Worm (Caenorhabditis elegans) whole organism, L4/young adult: ENCODE results near the gene R10D12.13.

Experiments used
- W03F9.2 ChIP-seq: fragments of 150-350 bp; optimal IDR thresholded peaks from 2 replicates; lab custom pipeline; 2014; ENCODE audit warnings: missing biosample characterization, missing genetic modification characterization
- dao-5 ChIP-seq: sonication (generic microtip); optimal IDR thresholded peaks from 2 replicates; lab custom pipeline; 2016; ENCODE audit warnings: missing genotype, missing genetic modification characterization, moderate library complexity, missing compliant biosample characterization

DNA sequence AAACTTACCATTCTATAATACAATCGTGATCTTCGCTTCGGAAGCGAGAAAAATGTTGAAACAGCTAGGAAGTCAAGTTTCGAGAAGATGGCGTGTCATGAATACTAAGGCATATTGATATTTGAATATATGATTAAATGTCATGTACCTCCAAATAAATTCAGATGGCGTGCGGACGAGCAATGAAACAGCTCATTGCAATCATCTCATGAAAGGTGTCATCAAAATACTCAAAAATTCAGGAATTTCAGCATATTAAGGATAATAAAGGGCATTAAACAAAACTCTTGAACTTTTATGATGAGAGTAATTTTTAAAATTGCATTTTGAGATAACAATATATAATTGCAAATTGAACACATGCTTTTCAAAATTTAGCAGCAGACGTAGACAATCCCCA lies 46.8 kb upstream of the R10D12.13 start, which contains the start of gene gcy-32:
- TF ChIP-seq dao-5 (no peak), W03F9.2 (tag; lab: Kevin White, UChicago) (no peak)
